Fruit fly (Drosophila melanogaster) whole organism, embryonic: Measurements from ENCODE around the gene CG31804.

Experiments
- Asciz ChIP-seq: fragments of 200-800 bp; sonication (Bioruptor generic); optimal IDR thresholded peaks from 2 replicates; lab custom pipeline; 2017; ENCODE audit warnings: missing biosample characterization, mild to moderate bottlenecking, missing genetic modification characterization, missing genetic modification reagents
- B-H2 ChIP-seq: fragments of 200-800 bp; sonication (Bioruptor generic); optimal IDR thresholded peaks from 2 replicates; lab custom pipeline; 2018; ENCODE audit warnings: missing biosample characterization, mild to moderate bottlenecking, missing genetic modification characterization
- BtbVII ChIP-seq: fragments of 200-800 bp; sonication (Bioruptor generic); optimal IDR thresholded peaks from 3 replicates; lab custom pipeline; 2017; ENCODE audit warnings: missing biosample characterization, mild to moderate bottlenecking, missing genetic modification characterization
- CG10366 ChIP-seq: fragments of 200-800 bp; sonication (Bioruptor generic); IDR thresholded peaks from 2 replicates; pipeline ENCODE4 v1.3.6; 2022; ENCODE audit warnings: missing biosample characterization, missing genetic modification characterization
- CG10979 ChIP-seq: fragments of 200-800 bp; sonication (Bioruptor generic); optimal IDR thresholded peaks from 2 replicates; lab custom pipeline; 2018; ENCODE audit warnings: missing biosample characterization, mild to moderate bottlenecking, missing genetic modification characterization, moderate library complexity
- CG16815 ChIP-seq: fragments of 200-800 bp; sonication (Bioruptor generic); optimal IDR thresholded peaks from 3 replicates; lab custom pipeline; 2017; ENCODE audit warnings: missing biosample characterization, mild to moderate bottlenecking, missing genetic modification characterization
- CG17829 ChIP-seq: fragments of 200-800 bp; optimal IDR thresholded peaks from 2 replicates; lab custom pipeline; 2019; ENCODE audit warnings: missing biosample characterization, mild to moderate bottlenecking, missing genetic modification characterization, moderate library complexity
- CG18011 ChIP-seq: fragments of 200-800 bp; sonication (Bioruptor generic); optimal IDR thresholded peaks from 2 replicates; lab custom pipeline; 2017; ENCODE audit warnings: missing biosample characterization, missing genetic modification characterization, mild to moderate bottlenecking, moderate library complexity, missing genotype
- CG2116 ChIP-seq: fragments of 200-800 bp; sonication (Bioruptor generic); optimal IDR thresholded peaks from 3 replicates; lab custom pipeline; 2018; ENCODE audit warnings: missing biosample characterization, mild to moderate bottlenecking, missing genetic modification characterization
- CG2712 ChIP-seq: fragments of 200-800 bp; optimal IDR thresholded peaks from 3 replicates; lab custom pipeline; 2019; ENCODE audit warnings: missing biosample characterization, mild to moderate bottlenecking, missing genetic modification characterization, moderate library complexity
- CG2889 ChIP-seq: fragments of 200-800 bp; sonication (Bioruptor generic); IDR thresholded peaks from 3 replicates; pipeline ENCODE4 v1.3.6; 2022; ENCODE audit warnings: missing biosample characterization, missing genetic modification characterization
- CG4328 ChIP-seq: fragments of 200-800 bp; sonication (Bioruptor generic); optimal IDR thresholded peaks from 3 replicates; lab custom pipeline; 2017; ENCODE audit warnings: missing biosample characterization, missing genetic modification reagents, missing genetic modification characterization
- CG4360 ChIP-seq: fragments of 200-800 bp; sonication (Bioruptor generic); IDR thresholded peaks from 2 replicates; pipeline ENCODE4 v1.3.6; 2022; ENCODE audit warnings: missing biosample characterization, missing genetic modification characterization
- CG4424 ChIP-seq: fragments of 200-800 bp; sonication (Bioruptor generic); optimal IDR thresholded peaks from 3 replicates; lab custom pipeline; 2016; ENCODE audit warnings: missing biosample characterization, missing genetic modification characterization
- CG6654 ChIP-seq: fragments of 200-800 bp; sonication (Bioruptor generic); optimal IDR thresholded peaks from 2 replicates; lab custom pipeline; 2017; ENCODE audit warnings: missing biosample characterization, mild to moderate bottlenecking, missing genetic modification characterization
- CG6791 ChIP-seq: fragments of 200-800 bp; sonication (Bioruptor generic); IDR thresholded peaks from 3 replicates; pipeline ENCODE4 v1.3.6; 2022; ENCODE audit warnings: missing biosample characterization, missing genetic modification characterization; ENCODE audit not compliant: partially characterized antibody
- CG7745 ChIP-seq: fragments of 200-800 bp; sonication (Bioruptor generic); optimal IDR thresholded peaks from 2 replicates; lab custom pipeline; 2018; ENCODE audit warnings: missing biosample characterization, mild to moderate bottlenecking, missing genetic modification characterization, moderate library complexity
- CG9797 ChIP-seq: fragments of 200-800 bp; sonication (Bioruptor generic); optimal IDR thresholded peaks from 3 replicates; lab custom pipeline; 2018; ENCODE audit warnings: missing biosample characterization, mild to moderate bottlenecking, missing genetic modification characterization
- D19B ChIP-seq: fragments of 200-800 bp; sonication (Bioruptor generic); optimal IDR thresholded peaks from 2 replicates; lab custom pipeline; 2017; ENCODE audit warnings: missing biosample characterization, mild to moderate bottlenecking, missing genetic modification characterization
- Fer1 ChIP-seq: fragments of 200-800 bp; sonication (Bioruptor generic); optimal IDR thresholded peaks from 2 replicates; lab custom pipeline; 2017; ENCODE audit warnings: missing biosample characterization, mild to moderate bottlenecking, missing genetic modification characterization
- HLH54F ChIP-seq: fragments of 200-800 bp; sonication (Bioruptor generic); optimal IDR thresholded peaks from 3 replicates; lab custom pipeline; 2016; ENCODE audit warnings: missing biosample characterization, missing genetic modification characterization
- HmgD ChIP-seq: fragments of 200-800 bp; sonication (Bioruptor generic); optimal IDR thresholded peaks from 3 replicates; lab custom pipeline; 2016; ENCODE audit warnings: missing biosample characterization, missing genetic modification characterization
- Hmr ChIP-seq: fragments of 200-800 bp; sonication (Bioruptor generic); optimal IDR thresholded peaks from 3 replicates; lab custom pipeline; 2017; ENCODE audit warnings: mild to moderate bottlenecking, missing biosample characterization, missing genetic modification reagents, missing genetic modification characterization
- Jarid2 ChIP-seq: fragments of 200-800 bp; sonication (Bioruptor generic); optimal IDR thresholded peaks from 3 replicates; lab custom pipeline; 2017; ENCODE audit warnings: mild to moderate bottlenecking, missing biosample characterization, missing genetic modification reagents, missing genetic modification characterization
- Lim3 ChIP-seq: fragments of 200-800 bp; sonication (Bioruptor generic); IDR thresholded peaks from 2 replicates; pipeline ENCODE4 v1.3.6; 2022; ENCODE audit warnings: missing biosample characterization, missing genetic modification characterization
- MESR4 ChIP-seq: fragments of 200-800 bp; sonication (Bioruptor generic); optimal IDR thresholded peaks from 2 replicates; lab custom pipeline; 2018; ENCODE audit warnings: missing biosample characterization, mild to moderate bottlenecking, missing genetic modification characterization, moderate library complexity
- Meics ChIP-seq: fragments of 200-800 bp; sonication (Bioruptor generic); optimal IDR thresholded peaks from 2 replicates; lab custom pipeline; 2017; ENCODE audit warnings: missing biosample characterization, mild to moderate bottlenecking, missing genetic modification characterization
- NfI ChIP-seq: fragments of 200-800 bp; sonication (Bioruptor generic); optimal IDR thresholded peaks from 3 replicates; lab custom pipeline; 2018; ENCODE audit warnings: missing biosample characterization, mild to moderate bottlenecking, missing genetic modification characterization, moderate library complexity
- Sox102F ChIP-seq: fragments of 200-800 bp; sonication (Bioruptor generic); optimal IDR thresholded peaks from 2 replicates; lab custom pipeline; 2018; ENCODE audit warnings: missing biosample characterization, mild to moderate bottlenecking, missing genetic modification characterization, moderate library complexity
- Sry-β ChIP-seq: fragments of 200-800 bp; sonication (Bioruptor generic); optimal IDR thresholded peaks from 2 replicates; lab custom pipeline; 2018; ENCODE audit warnings: missing biosample characterization, mild to moderate bottlenecking, missing genetic modification characterization, moderate library complexity
- Taf1 ChIP-seq: fragments of 200-800 bp; sonication (Bioruptor generic); IDR thresholded peaks from 2 replicates; pipeline ENCODE4 v1.3.6; 2022; ENCODE audit warnings: missing biosample characterization, missing genetic modification characterization
- ab ChIP-seq: fragments of 200-800 bp; sonication (Bioruptor generic); optimal IDR thresholded peaks from 2 replicates; lab custom pipeline; 2016; ENCODE audit warnings: missing biosample characterization, missing genetic modification characterization
- ap ChIP-seq: fragments of 200-800 bp; sonication (Bioruptor generic); IDR thresholded peaks from 2 replicates; pipeline ENCODE4 v1.3.6; 2022; ENCODE audit warnings: missing biosample characterization, missing genetic modification characterization
- ara ChIP-seq: fragments of 200-800 bp; sonication (Bioruptor generic); IDR thresholded peaks from 2 replicates; pipeline ENCODE4 v1.3.6; 2022; ENCODE audit warnings: missing biosample characterization, missing genetic modification characterization
- ci ChIP-seq: fragments of 200-800 bp; sonication (Bioruptor generic); IDR thresholded peaks from 3 replicates; pipeline ENCODE4 v1.3.6; 2022; ENCODE audit warnings: missing biosample characterization, missing genetic modification characterization
- dan ChIP-seq: fragments of 200-800 bp; sonication (Bioruptor generic); IDR thresholded peaks from 2 replicates; pipeline ENCODE4 v1.3.6; 2022; ENCODE audit warnings: missing biosample characterization, missing genetic modification characterization
- fd102C ChIP-seq: fragments of 200-800 bp; sonication (Bioruptor generic); optimal IDR thresholded peaks from 2 replicates; lab custom pipeline; 2018; ENCODE audit warnings: missing biosample characterization, mild to moderate bottlenecking, missing genetic modification characterization, moderate library complexity
- grau ChIP-seq: fragments of 200-800 bp; optimal IDR thresholded peaks from 3 replicates; lab custom pipeline; 2019; ENCODE audit warnings: missing biosample characterization, mild to moderate bottlenecking, missing genetic modification characterization, moderate library complexity
- inv ChIP-seq: fragments of 200-800 bp; sonication (Bioruptor generic); IDR thresholded peaks from 2 replicates; pipeline ENCODE4 v1.3.6; 2022; ENCODE audit warnings: missing biosample characterization, missing genetic modification characterization; ENCODE audit not compliant: partially characterized antibody
- lab ChIP-seq: fragments of 200-800 bp; sonication (Bioruptor generic); optimal IDR thresholded peaks from 3 replicates; lab custom pipeline; 2017; ENCODE audit warnings: missing biosample characterization, missing genetic modification characterization, mild to moderate bottlenecking, moderate library complexity, missing genetic modification reagents
- mirr ChIP-seq: fragments of 200-800 bp; sonication (Bioruptor generic); optimal IDR thresholded peaks from 3 replicates; lab custom pipeline; 2018; ENCODE audit warnings: missing biosample characterization, mild to moderate bottlenecking, missing genetic modification characterization
- onecut ChIP-seq: fragments of 200-800 bp; sonication (Bioruptor generic); IDR thresholded peaks from 2 replicates; pipeline ENCODE4 v1.3.6; 2022; ENCODE audit warnings: missing biosample characterization, missing genetic modification characterization
- p53 ChIP-seq: fragments of 200-800 bp; sonication (Bioruptor generic); optimal IDR thresholded peaks from 2 replicates; lab custom pipeline; 2016; ENCODE audit warnings: missing biosample characterization, missing genetic modification characterization
- run ChIP-seq: fragments of 200-800 bp; sonication (Bioruptor generic); optimal IDR thresholded peaks from 3 replicates; lab custom pipeline; 2018; ENCODE audit warnings: missing biosample characterization, mild to moderate bottlenecking, missing genetic modification characterization
- sc ChIP-seq, 3 experiments: fragments of >200 bp in 2 of 3; fragments of 200-800 bp in 1 of 3; sonication (Bioruptor generic) in 1 of 3; optimal IDR thresholded peaks; 2 replicates in 2 of 3; 3 replicates in 1 of 3; lab custom pipeline; 2017; ENCODE audit warnings: mild to moderate bottlenecking in 1 of 3, missing biosample characterization in 1 of 3, missing genetic modification characterization in 1 of 3, missing genetic modification reagents in 1 of 3
- seq ChIP-seq: fragments of 200-800 bp; sonication (Bioruptor generic); IDR thresholded peaks from 2 replicates; pipeline ENCODE4 v1.3.6; 2022; ENCODE audit warnings: missing biosample characterization, missing genetic modification characterization
- shn ChIP-seq: fragments of 200-800 bp; sonication (Bioruptor generic); optimal IDR thresholded peaks from 3 replicates; lab custom pipeline; 2016; ENCODE audit warnings: missing biosample characterization, missing genetic modification characterization
- sob ChIP-seq: fragments of 200-800 bp; sonication (Bioruptor generic); IDR thresholded peaks from 2 replicates; pipeline ENCODE4 v1.3.6; 2022; ENCODE audit warnings: missing biosample characterization, missing genetic modification characterization
- sr ChIP-seq: fragments of 200-800 bp; sonication (Bioruptor generic); IDR thresholded peaks from 3 replicates; pipeline ENCODE4 v1.3.6; 2022; ENCODE audit warnings: missing biosample characterization, missing genetic modification characterization
- wor ChIP-seq: fragments of 200-800 bp; sonication (Bioruptor generic); IDR thresholded peaks from 2 replicates; pipeline ENCODE4 v1.3.6; 2022; ENCODE audit warnings: missing biosample characterization, missing genetic modification characterization

CG31804 gene

DNA sequence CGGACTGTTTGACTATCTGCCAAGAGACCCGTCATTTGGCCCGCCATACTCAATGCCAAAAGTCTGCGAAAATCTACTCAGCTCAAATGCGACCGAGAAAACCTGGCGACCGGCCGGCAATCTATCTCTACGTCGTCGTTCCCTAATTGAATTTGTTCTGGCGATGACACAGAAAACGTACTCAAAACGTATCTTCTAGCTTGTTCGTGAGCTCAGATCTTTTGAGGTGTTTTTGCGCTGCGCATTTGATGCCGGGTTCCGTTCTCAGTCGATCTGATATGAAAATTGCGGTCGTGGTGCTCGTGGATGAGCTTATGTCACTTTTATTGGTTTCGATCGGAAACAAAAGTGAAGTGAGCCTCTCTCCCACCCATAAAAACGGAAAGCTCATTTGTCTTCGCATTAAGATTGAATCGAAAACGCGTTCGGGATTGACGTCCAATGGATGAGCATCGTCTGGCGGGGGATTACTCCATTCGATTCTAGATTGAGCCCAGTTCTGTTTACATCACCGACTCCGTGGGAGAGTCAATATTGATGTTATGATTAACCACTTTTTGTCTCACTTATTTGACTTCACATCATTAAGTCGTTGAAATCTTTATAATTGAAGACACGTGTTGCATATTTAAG lies 24.6 kb downstream of the CG31804 start (continued):
- no peak for TF ChIP-seq CG10979 (tag; lab: Kevin White, UChicago)
- TF ChIP-seq CG4424 = no peak
- no peak for TF ChIP-seq CG4360 (GFP tag; lab: Robert Waterston, UW)
- no peak for TF ChIP-seq seq (GFP tag; lab: Robert Waterston, UW)
- no peak for TF ChIP-seq D19B (GFP tag; lab: Kevin White, UChicago)
- TF ChIP-seq Hmr (GFP tag; lab: Kevin White, UChicago) = peak; percentile 60
- TF ChIP-seq inv = no peak
- no peak for TF ChIP-seq sob (GFP tag; lab: Robert Waterston, UW)
- no peak for TF ChIP-seq Lim3 (GFP tag; lab: Robert Waterston, UW)
- TF ChIP-seq ap (GFP tag; lab: Robert Waterston, UW) = no peak
- TF ChIP-seq CG2116 (GFP tag; lab: Kevin White, UChicago) = no peak
- TF ChIP-seq Fer1 (GFP tag; lab: Kevin White, UChicago) = peak; percentile 18
- no peak for TF ChIP-seq sr (GFP tag; lab: Robert Waterston, UW)
- TF ChIP-seq Asciz (GFP tag; lab: Kevin White, UChicago) = peak; percentile 49
- TF ChIP-seq wor (GFP tag; lab: Robert Waterston, UW) = no peak
- TF ChIP-seq Taf1 (GFP tag; lab: Robert Waterston, UW) = no peak
- TF ChIP-seq HmgD (GFP tag; lab: Kevin White, UChicago) = no peak
- no peak for TF ChIP-seq CG16815 (GFP tag; lab: Kevin White, UChicago)
- peak; percentile 11 for TF ChIP-seq Sox102F (GFP tag; lab: Kevin White, UChicago)
- TF ChIP-seq CG7745 (tag; lab: Kevin White, UChicago) = no peak
- TF ChIP-seq grau (tag; lab: Kevin White, UChicago) = no peak
- TF ChIP-seq MESR4 (GFP tag; lab: Kevin White, UChicago) = no peak
- no peak for TF ChIP-seq NfI (GFP tag; lab: Kevin White, UChicago)
- no peak for TF ChIP-seq Sry-β (GFP tag; lab: Kevin White, UChicago)
- no peak for TF ChIP-seq Jarid2
- peak; percentile 15 for TF ChIP-seq mirr (GFP tag; lab: Kevin White, UChicago)
- TF ChIP-seq CG9797 = no peak
- peak; percentile 20 for TF ChIP-seq B-H2 (GFP tag; lab: Kevin White, UChicago)
- peak; percentile 42 for TF ChIP-seq BtbVII (GFP tag; lab: Kevin White, UChicago)
- peak; percentile 30 for TF ChIP-seq Meics (GFP tag; lab: Kevin White, UChicago)
- no peak for TF ChIP-seq CG4328 (GFP tag; lab: Kevin White, UChicago)
- TF ChIP-seq CG6654 = no peak
- TF ChIP-seq ci (GFP tag; lab: Robert Waterston, UW) = no peak
- TF ChIP-seq onecut (GFP tag; lab: Robert Waterston, UW) = no peak
- no peak for TF ChIP-seq dan (GFP tag; lab: Robert Waterston, UW)
- TF ChIP-seq lab (GFP tag; lab: Kevin White, UChicago) = peak; percentile 62
- no peak for TF ChIP-seq CG10366
- TF ChIP-seq p53 (GFP tag; lab: Kevin White, UChicago) = no peak
- no peak for TF ChIP-seq fd102C
- no peak for TF ChIP-seq ara (GFP tag; lab: Robert Waterston, UW)
- TF ChIP-seq CG18011 (GFP tag; lab: Kevin White, UChicago) = no peak
- no peak for TF ChIP-seq ab (GFP tag; lab: Kevin White, UChicago)
- no peak for TF ChIP-seq shn (GFP tag; lab: Kevin White, UChicago)
- no peak for TF ChIP-seq HLH54F (GFP tag; lab: Kevin White, UChicago)
- no peak for TF ChIP-seq CG2712 (tag; lab: Kevin White, UChicago)
- no peak for TF ChIP-seq sc (optimal IDR thresholded peaks at IDR 0.05; lab: Kevin White, UChicago)
- TF ChIP-seq sc (GFP tag; optimal IDR thresholded peaks at IDR 0.05; lab: Kevin White, UChicago) = no peak
- no peak for TF ChIP-seq CG6791 (GFP tag; lab: Robert Waterston, UW)
- no peak for TF ChIP-seq CG17829 (tag; lab: Kevin White, UChicago)
- TF ChIP-seq CG2889 = no peak
- no peak for TF ChIP-seq run (tag; lab: Kevin White, UChicago)
